Worm (Caenorhabditis elegans) whole organism, L2 larva: ENCODE measurements around the gene ras-1.

Experiments used
- F13H6.1 ChIP-seq: sonication (generic microtip); optimal IDR thresholded peaks from 2 replicates; lab custom pipeline; 2016; ENCODE audit warnings: missing genetic modification characterization, missing compliant biosample characterization
- Y55F3AM.14 ChIP-seq: fragments of 200-800 bp; sonication (Bioruptor generic); optimal IDR thresholded peaks from 2 replicates; lab custom pipeline; 2018; ENCODE audit warnings: mild to moderate bottlenecking, missing genetic modification characterization, missing compliant biosample characterization
- ZK546.5 ChIP-seq: sonication (generic microtip); optimal IDR thresholded peaks from 2 replicates; lab custom pipeline; 2017; ENCODE audit warnings: missing biosample characterization, missing genetic modification characterization
- aly-2 ChIP-seq: fragments of 150-350 bp; optimal IDR thresholded peaks from 2 replicates; lab custom pipeline; 2014; ENCODE audit warnings: missing biosample characterization, missing genetic modification characterization
- blmp-1 ChIP-seq: sonication (generic microtip); optimal IDR thresholded peaks from 2 replicates; lab custom pipeline; 2017; ENCODE audit warnings: missing genetic modification characterization, mild to moderate bottlenecking, missing compliant biosample characterization, antibody characterized with exemption, moderate library complexity; ENCODE audit not compliant: insufficient read depth
- ceh-16 ChIP-seq: fragments of 150-350 bp; optimal IDR thresholded peaks from 2 replicates; lab custom pipeline; 2014; ENCODE audit warnings: missing biosample characterization, missing genetic modification characterization
- ceh-82 ChIP-seq: fragments of 150-350 bp; optimal IDR thresholded peaks from 2 replicates; lab custom pipeline; 2014; ENCODE audit warnings: missing biosample characterization, missing genetic modification characterization
- dmd-4 ChIP-seq: sonication (generic microtip); optimal IDR thresholded peaks from 2 replicates; lab custom pipeline; 2017; ENCODE audit warnings: missing biosample characterization, missing genetic modification characterization
- egl-27 ChIP-seq: sonication (generic microtip); optimal IDR thresholded peaks from 3 replicates; lab custom pipeline; 2017; ENCODE audit warnings: missing biosample characterization, missing genetic modification reagents, missing genetic modification characterization
- elt-1 ChIP-seq: fragments of 150-350 bp; optimal IDR thresholded peaks from 2 replicates; lab custom pipeline; 2014; ENCODE audit warnings: missing biosample characterization, missing genetic modification characterization
- elt-3 ChIP-seq: sonication (generic microtip); optimal IDR thresholded peaks from 2 replicates; lab custom pipeline; 2017; ENCODE audit warnings: missing biosample characterization, missing genetic modification characterization
- fos-1 ChIP-seq: fragments of 150-350 bp; optimal IDR thresholded peaks from 2 replicates; lab custom pipeline; 2014; ENCODE audit warnings: missing biosample characterization, missing genetic modification characterization
- gmeb-1 ChIP-seq: fragments of 150-350 bp; optimal IDR thresholded peaks from 2 replicates; lab custom pipeline; 2014; ENCODE audit warnings: missing biosample characterization, missing genetic modification characterization
- lin-11 ChIP-seq: fragments of 150-350 bp; sonication (generic microtip); optimal IDR thresholded peaks from 2 replicates; lab custom pipeline; 2014; ENCODE audit warnings: missing biosample characterization, missing genetic modification characterization, inconsistent platforms, mixed read lengths
- lin-39 ChIP-seq: fragments of 150-350 bp; optimal IDR thresholded peaks from 2 replicates; lab custom pipeline; 2014; ENCODE audit warnings: missing biosample characterization, missing genetic modification reagents, missing genetic modification characterization
- lsy-2 ChIP-seq, 2 experiments: fragments of 150-350 bp in 1 of 2; sonication (generic microtip) in 1 of 2; optimal IDR thresholded peaks; 2 replicates each; lab custom pipeline; 2014 to 2017; ENCODE audit warnings: missing biosample characterization in 2 of 2, missing genetic modification characterization in 2 of 2
- mab-5 ChIP-seq: fragments of 150-350 bp; optimal IDR thresholded peaks from 2 replicates; lab custom pipeline; 2014; ENCODE audit warnings: missing biosample characterization, missing genetic modification characterization
- mdl-1 ChIP-seq, 2 experiments: fragments of 150-350 bp in 1 of 2; sonication (generic microtip) in 1 of 2; optimal IDR thresholded peaks; 2 replicates each; lab custom pipeline; 2017; ENCODE audit warnings: missing biosample characterization in 2 of 2, missing genetic modification characterization in 2 of 2
- nhr-12 ChIP-seq: fragments of 150-350 bp; optimal IDR thresholded peaks from 2 replicates; lab custom pipeline; 2014; ENCODE audit warnings: missing biosample characterization, missing genetic modification characterization
- nhr-129 ChIP-seq: fragments of 150-350 bp; optimal IDR thresholded peaks from 2 replicates; lab custom pipeline; 2014; ENCODE audit warnings: missing biosample characterization, missing genetic modification characterization
- nhr-25 ChIP-seq: fragments of 150-350 bp; sonication (generic microtip); optimal IDR thresholded peaks from 3 replicates; lab custom pipeline; 2014; ENCODE audit warnings: missing biosample characterization, missing genetic modification characterization
- nhr-6 ChIP-seq: fragments of 150-350 bp; optimal IDR thresholded peaks from 2 replicates; lab custom pipeline; 2014; ENCODE audit warnings: missing biosample characterization, missing genetic modification characterization
- sem-4 ChIP-seq: fragments of 150-350 bp; optimal IDR thresholded peaks from 2 replicates; lab custom pipeline; 2014; ENCODE audit warnings: missing biosample characterization, missing genetic modification reagents, missing genetic modification characterization
- skn-1 ChIP-seq: sonication (generic microtip); optimal IDR thresholded peaks from 2 replicates; lab custom pipeline; 2017; ENCODE audit warnings: missing biosample characterization, missing genetic modification characterization
- sma-3 ChIP-seq: sonication (generic microtip); optimal IDR thresholded peaks from 2 replicates; lab custom pipeline; 2016; ENCODE audit warnings: missing genetic modification reagents, missing genetic modification characterization, missing compliant biosample characterization
- sma-9 ChIP-seq, 2 experiments: fragments of 150-350 bp in 1 of 2; sonication (generic microtip) in 1 of 2; optimal IDR thresholded peaks; 2 replicates each; lab custom pipeline; 2014 to 2016; ENCODE audit warnings: missing genetic modification characterization in 2 of 2, mild to moderate bottlenecking in 1 of 2, missing biosample characterization in 1 of 2, missing compliant biosample characterization in 1 of 2, missing genetic modification reagents in 1 of 2, moderate library complexity in 1 of 2
- snpc-4 ChIP-seq: fragments of 150-350 bp; optimal IDR thresholded peaks from 2 replicates; lab custom pipeline; 2014; ENCODE audit warnings: missing biosample characterization, missing genetic modification characterization
- unc-39 ChIP-seq: fragments of 150-350 bp; optimal IDR thresholded peaks from 2 replicates; lab custom pipeline; 2014; ENCODE audit warnings: missing biosample characterization, missing genetic modification characterization
- unc-55 ChIP-seq: fragments of 150-350 bp; sonication (generic microtip); optimal IDR thresholded peaks from 3 replicates; lab custom pipeline; 2014; ENCODE audit warnings: missing biosample characterization, missing genetic modification reagents, missing genetic modification characterization
- zag-1 ChIP-seq: fragments of 150-350 bp; optimal IDR thresholded peaks from 2 replicates; lab custom pipeline; 2014; ENCODE audit warnings: missing biosample characterization, missing genetic modification characterization
- ztf-11 ChIP-seq: sonication (generic microtip); optimal IDR thresholded peaks from 2 replicates; lab custom pipeline; 2017; ENCODE audit warnings: missing biosample characterization, missing genetic modification characterization

ras-1 gene

DNA sequence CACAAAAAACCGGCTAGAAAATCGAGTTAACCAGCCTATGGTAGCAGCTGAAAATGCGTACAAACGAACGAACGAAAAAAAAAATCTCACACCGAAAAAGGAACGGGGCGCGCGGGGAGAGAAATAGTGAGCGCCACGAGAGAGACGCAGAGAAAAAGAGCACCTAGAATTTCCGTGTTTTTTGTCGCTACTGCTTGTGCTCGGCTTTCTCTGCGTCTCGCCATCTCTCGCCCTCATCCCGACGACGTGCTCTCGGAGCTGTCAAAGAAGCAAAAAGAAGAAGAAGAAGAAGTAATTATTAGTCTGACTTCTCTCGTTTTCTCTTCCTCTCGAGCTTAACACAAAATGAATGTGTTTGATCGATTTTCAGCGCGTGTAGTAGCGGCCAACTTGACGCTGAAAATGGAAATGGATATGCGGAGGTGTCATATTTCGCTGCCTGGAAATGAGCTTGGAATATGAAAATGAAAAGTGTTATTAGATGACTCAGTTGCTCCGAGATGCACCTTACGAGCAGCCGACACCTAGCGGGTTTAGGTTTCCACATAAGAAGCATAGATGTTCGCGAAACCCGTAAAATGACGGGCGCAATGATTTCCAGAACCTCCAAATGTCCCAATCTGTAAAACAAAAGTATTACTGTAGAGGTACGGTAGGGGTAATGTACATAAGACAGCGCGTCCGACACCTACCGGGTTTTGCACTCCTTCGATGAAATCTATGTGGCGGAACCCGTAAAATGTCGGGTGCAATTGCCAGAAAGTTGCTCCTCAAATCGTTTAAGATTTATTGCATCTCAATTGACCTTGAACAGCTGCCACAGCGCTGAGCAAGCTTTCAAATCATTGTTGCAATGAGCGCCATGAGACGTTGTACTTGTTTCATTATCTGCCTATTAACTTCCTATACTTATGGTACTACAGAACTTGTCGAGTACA is 30.9 kb upstream of the ras-1 start, which contains the start of gene btb-14 (continued):
- TF ChIP-seq egl-27 (peak; percentile 22), nhr-129 (tag; lab: Kevin White, UChicago) (peak; percentile 2), blmp-1 (tag; lab: Kevin White, UChicago) (no peak), nhr-12 (tag; lab: Kevin White, UChicago) (no peak), unc-55 (GFP tag; lab: Kevin White, UChicago) (peak; percentile 67), lin-39 (tag; lab: Kevin White, UChicago) (no peak), snpc-4 (peak; percentile 90), sma-9 (GFP tag; optimal IDR thresholded peaks at IDR 0.05; lab: Kevin White, UChicago) (peak; percentile 10), sma-9 (tag; optimal IDR thresholded peaks at IDR 0.05; lab: Kevin White, UChicago) (no peak), fos-1 (tag; lab: Kevin White, UChicago) (no peak), mdl-1 (tag; optimal IDR thresholded peaks at IDR 0.05; lab: Kevin White, UChicago) (no peak), sma-3 (no peak), ceh-82 (tag; lab: Kevin White, UChicago) (no peak), gmeb-1 (no peak), nhr-25 (tag; lab: Kevin White, UChicago) (no peak), elt-1 (tag; lab: Kevin White, UChicago) (no peak), ceh-16 (tag; lab: Kevin White, UChicago) (no peak)

DNA sequence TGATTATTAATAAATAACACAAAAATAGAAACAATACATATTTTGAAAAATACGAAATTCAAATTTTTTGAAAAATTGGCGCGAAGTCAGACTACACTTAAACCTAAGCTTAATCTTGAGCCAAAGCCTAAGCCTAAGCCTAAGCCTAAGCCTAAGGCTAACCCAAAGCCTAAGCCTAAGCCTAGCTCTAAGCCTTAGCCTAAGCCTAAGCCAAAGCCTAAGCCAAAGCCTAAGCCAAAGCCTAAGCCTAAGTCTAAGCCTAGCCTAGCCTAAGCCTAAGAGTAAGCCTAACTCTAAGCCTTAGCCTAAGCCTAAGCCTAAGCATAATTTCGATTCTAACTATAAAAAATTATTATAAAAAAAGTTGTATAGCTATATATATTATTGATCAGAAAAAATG is 28.8 kb upstream of the ras-1 start:
- TF ChIP-seq snpc-4, result no peak
- TF ChIP-seq mdl-1 (tag; optimal IDR thresholded peaks at IDR 0.05; lab: Kevin White, UChicago), result no peak
- no peak for TF ChIP-seq Y55F3AM.14 (GFP tag; lab: Kevin White, UChicago)
- no peak for TF ChIP-seq dmd-4 (tag; lab: Kevin White, UChicago)
- TF ChIP-seq sma-9 (GFP tag; optimal IDR thresholded peaks at IDR 0.05; lab: Kevin White, UChicago), result no peak
- no peak for TF ChIP-seq sma-9 (tag; optimal IDR thresholded peaks at IDR 0.05; lab: Kevin White, UChicago)
- TF ChIP-seq aly-2 (tag; lab: Kevin White, UChicago), result no peak
- TF ChIP-seq unc-39 (tag; lab: Kevin White, UChicago), result no peak
- TF ChIP-seq sem-4 (tag; lab: Kevin White, UChicago), result no peak
- TF ChIP-seq skn-1 (tag; lab: Kevin White, UChicago), result no peak
- no peak for TF ChIP-seq F13H6.1 (tag; lab: Kevin White, UChicago)
- TF ChIP-seq mab-5, result no peak
- no peak for TF ChIP-seq lin-39 (tag; lab: Kevin White, UChicago)
- TF ChIP-seq elt-3 (tag; lab: Kevin White, UChicago), result no peak
- no peak for TF ChIP-seq fos-1 (tag; lab: Kevin White, UChicago)

DNA sequence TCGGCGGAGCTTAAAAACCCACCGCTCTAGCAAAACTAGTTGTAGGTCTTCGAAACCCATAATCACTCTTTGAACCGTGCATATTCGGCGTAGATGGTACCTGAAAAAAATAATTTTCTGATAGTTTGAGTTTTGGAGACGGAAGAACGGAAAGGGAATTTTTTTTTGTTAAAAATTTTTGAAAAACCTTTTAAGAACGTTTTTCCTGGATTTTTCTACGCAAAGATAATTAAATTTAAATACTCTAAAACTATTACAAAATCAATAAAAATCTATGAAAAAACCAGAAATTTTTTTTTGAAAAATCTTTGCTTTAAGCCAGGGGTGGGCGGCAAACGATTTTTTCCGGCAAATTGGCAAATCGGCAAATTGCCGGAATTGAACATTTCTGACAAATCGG is 27.4 kb upstream of the ras-1 start, which contains the start of gene marc-5:
Gene marc-5 (minus strand): TSS at position 101 of the 400 bp plus-strand sequence.
- TF ChIP-seq lin-11 (tag; lab: Kevin White, UChicago) (no peak), elt-1 (tag; lab: Kevin White, UChicago) (no peak), nhr-12 (tag; lab: Kevin White, UChicago) (no peak), sem-4 (tag; lab: Kevin White, UChicago) (no peak), egl-27 (no peak), skn-1 (tag; lab: Kevin White, UChicago) (no peak), elt-3 (tag; lab: Kevin White, UChicago) (no peak), ZK546.5 (tag; lab: Kevin White, UChicago) (no peak), nhr-6 (tag; lab: Kevin White, UChicago) (no peak)

DNA sequence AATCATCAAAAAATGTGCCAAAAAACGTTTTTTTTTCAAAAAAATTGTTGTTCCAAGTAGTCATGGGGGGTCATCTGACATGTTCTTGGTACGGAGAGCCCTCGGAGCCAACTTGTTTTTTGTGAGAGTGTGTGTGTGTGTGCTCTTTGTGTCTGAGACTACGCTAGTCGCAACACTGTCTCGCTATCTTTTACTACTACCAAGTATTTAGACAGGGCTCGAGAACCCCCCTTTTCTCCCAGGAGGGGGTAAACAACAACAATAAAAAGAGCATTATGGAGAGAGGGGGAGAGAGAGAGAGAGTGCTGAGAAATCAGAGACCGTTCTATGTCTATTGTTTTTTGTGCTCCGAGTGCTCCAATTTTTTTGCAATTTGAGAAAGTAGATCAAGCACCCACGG is 26.8 kb upstream of the ras-1 start:
- TF ChIP-seq nhr-129 (tag; lab: Kevin White, UChicago) (peak; percentile 59), mab-5 (no peak), sem-4 (tag; lab: Kevin White, UChicago) (no peak)

- TF ChIP-seq nhr-129 (tag; lab: Kevin White, UChicago) (peak; percentile 32), unc-55 (GFP tag; lab: Kevin White, UChicago) (peak; percentile 25), zag-1 (tag; lab: Kevin White, UChicago) (peak; percentile 50), blmp-1 (tag; lab: Kevin White, UChicago) (no peak), ztf-11 (no peak), nhr-6 (tag; lab: Kevin White, UChicago) (no peak), lsy-2 (tag; optimal IDR thresholded peaks at IDR 0.05; lab: Kevin White, UChicago) (no peak)
Measured at ce11 chrII:12373921-12374320, 21.9 kb upstream of the ras-1 start.
